Worm (Caenorhabditis elegans) whole organism, midembryonic: ENCODE results near the gene C23H5.15.

ENCODE experiments used
- T22C8.4 ChIP-seq: fragments of 200-800 bp; sonication (Bioruptor generic); IDR thresholded peaks from 2 replicates; pipeline ENCODE4 v1.3.6; 2022; ENCODE audit warnings: missing genetic modification characterization, missing compliant biosample characterization
- cog-1 ChIP-seq: sonication (generic microtip); optimal IDR thresholded peaks from 2 replicates; lab custom pipeline; 2016; ENCODE audit warnings: missing genetic modification characterization, missing compliant biosample characterization
- flt-1 ChIP-seq: fragments of 200-800 bp; sonication (Bioruptor generic); IDR thresholded peaks from 2 replicates; pipeline ENCODE4 v1.3.6; 2022; ENCODE audit warnings: missing genetic modification characterization, missing compliant biosample characterization
- klf-2 ChIP-seq: fragments of 200-800 bp; sonication (Bioruptor generic); conservative IDR thresholded peaks from 2 replicates; pipeline ENCODE4 v1.3.6; 2022; ENCODE audit warnings: missing genetic modification reagents, missing genetic modification characterization, missing compliant biosample characterization
- ref-1 ChIP-seq: fragments of 200-800 bp; sonication (Bioruptor generic); conservative IDR thresholded peaks from 2 replicates; pipeline ENCODE4 v1.3.6; 2022; ENCODE audit warnings: missing genetic modification reagents, missing genetic modification characterization, missing compliant biosample characterization
- tab-1 ChIP-seq: fragments of 200-800 bp; sonication (Bioruptor generic); IDR thresholded peaks from 2 replicates; pipeline ENCODE4 v1.3.6; 2022; ENCODE audit warnings: missing genetic modification characterization, missing compliant biosample characterization
- ztf-23 ChIP-seq: fragments of 200-800 bp; sonication (Bioruptor generic); IDR thresholded peaks from 2 replicates; pipeline ENCODE4 v1.3.6; 2022; ENCODE audit warnings: missing genetic modification reagents, missing genetic modification characterization, missing compliant biosample characterization
- ztf-29 ChIP-seq: fragments of 200-800 bp; sonication (Bioruptor generic); IDR thresholded peaks from 2 replicates; pipeline ENCODE4 v1.3.6; 2022; ENCODE audit warnings: missing genetic modification reagents, missing genetic modification characterization, missing compliant biosample characterization

DNA sequence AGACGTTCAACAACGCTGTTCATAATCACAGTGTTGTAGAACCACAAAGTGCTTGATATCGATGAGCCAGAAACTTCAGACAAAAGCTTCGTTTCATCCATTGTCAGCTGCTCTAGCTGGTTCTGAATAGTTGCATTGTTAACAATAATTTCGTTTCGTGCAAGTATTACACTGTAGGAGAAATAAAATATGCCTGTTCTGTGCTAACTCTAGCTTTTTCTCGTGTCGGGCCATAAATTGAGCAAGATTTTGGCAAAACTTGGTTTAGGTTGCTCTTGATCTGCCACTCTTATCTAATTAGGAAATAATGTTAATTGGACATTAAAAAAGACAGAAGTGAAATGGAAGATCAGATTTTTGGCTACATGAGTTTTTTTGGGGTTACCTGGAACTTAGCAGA is 43.7 kb downstream of the C23H5.15 start, which contains the start of gene R05C11.2:
- TF ChIP-seq flt-1 (GFP tag; lab: Robert Waterston, UW), result no peak
- no peak for TF ChIP-seq tab-1 (GFP tag; lab: Robert Waterston, UW)
- TF ChIP-seq ztf-23 (GFP tag; lab: Robert Waterston, UW), result no peak
- TF ChIP-seq ref-1 (GFP tag; lab: Robert Waterston, UW), result no peak
- no peak for TF ChIP-seq T22C8.4
- no peak for TF ChIP-seq ztf-29
- TF ChIP-seq cog-1 (tag; lab: Kevin White, UChicago), result no peak
- TF ChIP-seq klf-2 (GFP tag; lab: Robert Waterston, UW), result no peak
